Worm (Caenorhabditis elegans): ENCODE results near the gene T01C3.3.

The T01C3.3 gene

DNA sequence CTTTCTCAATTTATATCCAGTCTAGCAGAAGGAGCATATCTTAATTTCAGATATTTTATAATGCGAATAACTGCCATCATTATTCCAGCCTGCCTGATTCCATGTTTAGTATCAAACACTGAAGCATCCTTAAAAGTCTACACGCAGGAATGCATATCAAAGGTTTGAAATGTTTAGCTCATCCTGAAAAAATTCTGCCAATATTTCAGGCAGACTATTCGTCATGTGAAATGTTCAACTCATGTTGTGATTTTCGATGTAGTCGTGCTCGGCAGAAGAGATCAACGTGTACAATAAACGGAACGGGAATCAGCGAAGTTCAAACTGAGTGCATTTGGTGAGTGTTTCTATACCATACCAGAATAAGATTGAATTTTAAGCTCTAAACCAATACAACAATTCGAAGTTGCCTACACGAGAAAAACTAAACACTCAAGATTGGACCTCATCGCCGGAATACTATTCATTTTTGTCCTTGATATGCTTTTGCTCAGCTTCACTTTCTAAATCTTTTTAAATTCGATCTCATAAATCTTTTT is 7.1 kb upstream of the T01C3.3 start, which contains the start of gene T01C3.11 (continued):
- TF ChIP-seq F37D6.2 (tag; optimal IDR thresholded peaks at IDR 0.05) (no peak), dpl-1 (GFP tag; optimal IDR thresholded peaks at IDR 0.05) (no peak), nhr-42 (GFP tag; IDR thresholded peaks at IDR 0.05) (no peak)

DNA sequence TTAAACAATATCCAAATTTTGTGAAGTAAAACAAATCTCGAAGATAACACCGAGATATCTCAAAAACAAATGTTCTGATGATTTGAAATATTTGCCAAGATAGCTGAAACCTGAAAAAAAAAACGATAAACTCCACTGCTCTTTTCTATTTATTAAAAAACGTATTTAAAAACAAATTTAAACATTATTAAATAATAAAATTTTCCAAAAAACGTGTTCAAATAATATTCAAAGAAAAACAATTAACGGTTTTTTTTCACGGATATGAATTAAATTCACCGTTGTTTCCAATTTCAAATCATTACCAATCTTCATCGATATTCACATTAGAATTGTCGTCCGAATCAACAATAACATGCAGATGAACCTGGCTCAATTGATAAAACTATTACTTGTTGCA is 3.8 kb upstream of the T01C3.3 start, which contains the start of gene irld-14:
TSS of gene irld-14 (plus strand) at position 301 of the 400 bp plus-strand sequence.
- no peak for TF ChIP-seq jun-1 (tag; optimal IDR thresholded peaks at IDR 0.05)
- TF ChIP-seq T26A8.4 (GFP tag; IDR thresholded peaks at IDR 0.05) = no peak
- TF ChIP-seq pha-4 (GFP tag; IDR thresholded peaks at IDR 0.05) = no peak
- TF ChIP-seq pha-4 (tag; optimal IDR thresholded peaks at IDR 0.05) = no peak
- TF ChIP-seq nhr-42 (GFP tag; IDR thresholded peaks at IDR 0.05) = no peak
- TF ChIP-seq ceh-62 (tag; optimal IDR thresholded peaks at IDR 0.05) = no peak
- no peak for TF ChIP-seq mdt-29 (GFP tag; IDR thresholded peaks at IDR 0.05)
- TF ChIP-seq F26F4.8 (GFP tag; conservative IDR thresholded peaks at IDR 0.05) = no peak
- TF ChIP-seq F37D6.2 (tag; optimal IDR thresholded peaks at IDR 0.05) = no peak
- TF ChIP-seq lin-13 (GFP tag; optimal IDR thresholded peaks at IDR 0.05) = no peak
- no peak for TF ChIP-seq Y5F2A.4 (GFP tag; optimal IDR thresholded peaks at IDR 0.05)
- no peak for TF ChIP-seq zip-2 (tag; optimal IDR thresholded peaks at IDR 0.05)
- TF ChIP-seq ces-1 (GFP tag; optimal IDR thresholded peaks at IDR 0.05) = no peak
- TF ChIP-seq Y105C5A.15 (GFP tag; IDR thresholded peaks at IDR 0.05) = no peak
- no peak for TF ChIP-seq mxl-2 (GFP tag; conservative IDR thresholded peaks at IDR 0.05)
- no peak for TF ChIP-seq egl-27 (tag; optimal IDR thresholded peaks at IDR 0.05)
- no peak for TF ChIP-seq rbr-2 (tag; optimal IDR thresholded peaks at IDR 0.05)

DNA sequence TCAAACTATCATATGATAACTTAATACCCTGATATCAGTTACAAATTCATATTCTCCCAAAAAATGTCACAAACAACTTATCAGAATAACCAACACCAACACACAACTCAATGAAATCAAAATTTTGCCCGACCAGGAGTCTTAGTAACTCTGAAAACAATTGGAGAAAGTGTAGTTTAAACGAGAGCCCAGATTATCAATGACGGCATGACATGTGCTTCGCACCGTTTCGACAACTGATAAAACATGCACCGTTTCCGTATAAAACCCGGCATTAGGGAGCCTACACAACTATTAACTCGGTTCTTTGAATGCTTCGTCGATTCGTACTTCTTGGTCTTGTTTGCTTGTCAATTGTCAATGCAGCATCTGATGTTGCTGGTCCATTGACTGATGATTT is 1.1 kb upstream of the T01C3.3 start, which contains the start of gene fil-1:
TSS of gene fil-1 (plus strand) at position 219 of the 400 bp plus-strand sequence.
- TF ChIP-seq nhr-102 (tag; optimal IDR thresholded peaks at IDR 0.05) = no peak
- no peak for TF ChIP-seq mdt-29 (GFP tag; IDR thresholded peaks at IDR 0.05)
- TF ChIP-seq dmd-6 (GFP tag; IDR thresholded peaks at IDR 0.05) = peak; percentile 65
- TF ChIP-seq daf-16 (GFP tag; optimal IDR thresholded peaks at IDR 0.05) = no peak
- TF ChIP-seq daf-16 (tag; optimal IDR thresholded peaks at IDR 0.05) = peak; percentile 88
- peak; percentile 26 for TF ChIP-seq dve-1 (tag; optimal IDR thresholded peaks at IDR 0.05; ENCODE audit: insufficient read depth)
- peak; percentile 34 for TF ChIP-seq hlh-11 (tag; optimal IDR thresholded peaks at IDR 0.05)
- no peak for TF ChIP-seq nhr-10 (tag; optimal IDR thresholded peaks at IDR 0.05)
- no peak for TF ChIP-seq daf-8 (GFP tag; IDR thresholded peaks at IDR 0.05)
- no peak for TF ChIP-seq spr-3 (GFP tag; optimal IDR thresholded peaks at IDR 0.05)
- TF ChIP-seq fos-1 (tag; optimal IDR thresholded peaks at IDR 0.05) = no peak
- TF ChIP-seq lin-1 (GFP tag; IDR thresholded peaks at IDR 0.05) = no peak
- no peak for TF ChIP-seq lin-29 (GFP tag; IDR thresholded peaks at IDR 0.05)
- TF ChIP-seq nhr-28 (tag; optimal IDR thresholded peaks at IDR 0.05) = peak; percentile 59
- TF ChIP-seq nhr-11 (tag; optimal IDR thresholded peaks at IDR 0.05) = no peak
- no peak for TF ChIP-seq mdl-1 (tag; optimal IDR thresholded peaks at IDR 0.05)
- peak; percentile 52 for TF ChIP-seq mxl-3 (GFP tag; optimal IDR thresholded peaks at IDR 0.05)
- no peak for TF ChIP-seq F10B5.3 (tag; optimal IDR thresholded peaks at IDR 0.05)
- no peak for TF ChIP-seq daf-19 (GFP tag; conservative IDR thresholded peaks at IDR 0.05)

DNA sequence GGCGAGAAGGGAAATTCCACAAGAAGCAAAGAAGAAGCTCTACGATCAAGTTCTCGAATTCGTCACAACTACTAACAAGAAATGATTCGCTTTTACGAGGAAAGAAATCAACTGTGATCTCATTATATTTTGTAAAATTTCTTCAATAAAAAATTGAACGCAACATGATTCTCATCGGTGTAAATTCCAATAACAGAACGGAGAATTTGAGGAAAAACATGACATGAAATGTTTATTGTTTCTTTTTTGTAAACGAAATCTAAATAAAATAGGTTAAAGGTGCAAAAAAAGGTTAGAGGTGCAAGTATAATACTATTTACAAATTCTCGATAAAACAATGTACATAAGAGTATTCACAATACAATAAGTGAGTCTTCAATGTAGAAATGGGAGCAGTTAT is 988 bp downstream of the T01C3.3 start:
- TF ChIP-seq unc-130 (GFP tag; optimal IDR thresholded peaks at IDR 0.05) (peak; percentile 1), Y48G9A.11 (GFP tag; IDR thresholded peaks at IDR 0.05) (peak; percentile 46; the same call in 1 of the 2 replicates), F49E8.2 (tag; optimal IDR thresholded peaks at IDR 0.05; ENCODE audit: borderline replicate concordance) (peak; percentile 16), ceh-62 (tag; optimal IDR thresholded peaks at IDR 0.05) (no peak), aha-1 (tag) (peak; percentile 75), nhr-41 (GFP tag; IDR thresholded peaks at IDR 0.05) (no peak)
